Worm (Caenorhabditis elegans): ENCODE data around the gene cpr-1.
A peak's percentile ranks its signal among the peaks of the same experiment; 100 is the strongest.

DNA sequence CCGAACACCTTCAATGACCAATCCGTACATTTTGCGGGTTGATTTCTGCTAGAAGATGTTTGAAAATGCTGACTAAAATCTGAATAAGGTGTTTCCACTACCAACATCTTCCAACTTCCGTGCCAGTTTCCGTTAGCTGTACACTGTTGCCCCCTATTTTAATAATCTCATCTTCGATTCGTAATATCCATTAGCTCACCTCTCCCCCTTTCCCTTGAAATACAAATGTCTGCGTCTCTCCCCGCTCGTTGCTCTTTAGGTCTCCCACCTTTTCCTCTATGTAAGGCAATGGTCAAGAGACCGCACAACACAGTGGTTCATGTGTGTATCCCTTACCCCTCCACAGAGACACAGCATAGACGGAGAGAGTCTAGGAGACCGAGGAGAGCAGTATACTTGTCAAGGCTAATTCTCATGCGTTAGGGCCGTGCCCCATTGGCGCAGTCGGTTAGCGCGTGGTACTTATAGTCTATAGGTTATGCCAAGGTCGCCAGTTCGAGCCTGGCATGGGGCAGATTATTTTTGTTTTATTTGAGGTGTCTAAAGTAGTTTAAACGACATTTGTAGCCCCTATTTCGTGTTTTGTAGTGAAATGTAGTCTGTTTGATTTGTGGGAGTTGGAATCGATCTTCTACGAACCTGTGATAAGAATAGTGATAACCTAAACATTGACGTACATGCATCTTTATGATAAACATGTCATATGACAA, 26.6 kb downstream of the cpr-1 start, which contains the start of gene gcy-33:
- TF ChIP-seq klf-2 (GFP tag; conservative IDR thresholded peaks at IDR 0.05): peak; percentile 97
- peak; percentile 97 for TF ChIP-seq ztf-29 (GFP tag; IDR thresholded peaks at IDR 0.05)
- peak; percentile 99 for TF ChIP-seq tab-1 (GFP tag; IDR thresholded peaks at IDR 0.05)
- TF ChIP-seq T22C8.4 (GFP tag; IDR thresholded peaks at IDR 0.05): peak; percentile 96
- TF ChIP-seq ref-1 (GFP tag; conservative IDR thresholded peaks at IDR 0.05): peak; percentile 97
- TF ChIP-seq flt-1 (GFP tag; IDR thresholded peaks at IDR 0.05): peak; percentile 98
- TF ChIP-seq ztf-23 (GFP tag; IDR thresholded peaks at IDR 0.05): peak; percentile 97
- peak; percentile 88 for TF ChIP-seq med-1 (GFP tag; optimal IDR thresholded peaks at IDR 0.05; ENCODE audit: insufficient read depth)

Measured in whole organism, midembryonic.